Fruit fly (Drosophila melanogaster): ENCODE data around the gene RagA-B.

dm6 chr3R:9023934-9024333 is 39.8 kb upstream of the RagA-B start:
- TF ChIP-seq usp (GFP tag; optimal IDR thresholded peaks at IDR 0.05), result no peak
- no peak for TF ChIP-seq pan (optimal IDR thresholded peaks at IDR 0.05)
- TF ChIP-seq psq (optimal IDR thresholded peaks at IDR 0.05), result no peak
